Worm (Caenorhabditis elegans) whole organism, mixed stage, embryonic: Measurements from ENCODE around the gene emc-3.

ENCODE experiments used
- ceh-39 ChIP-seq: fragments of 150-350 bp; optimal IDR thresholded peaks from 2 replicates; lab custom pipeline; 2014; ENCODE audit warnings: missing biosample characterization, missing genetic modification characterization
- ces-1 ChIP-seq: fragments of 150-350 bp; optimal IDR thresholded peaks from 2 replicates; lab custom pipeline; 2014; ENCODE audit warnings: missing biosample characterization, missing genetic modification reagents, missing genetic modification characterization
- nhr-76 ChIP-seq: sonication (generic microtip); optimal IDR thresholded peaks from 2 replicates; lab custom pipeline; 2017; ENCODE audit warnings: missing biosample characterization, missing genetic modification characterization

- TF ChIP-seq ceh-39 (no peak), nhr-76 (tag; lab: Kevin White, UChicago) (no peak), ces-1 (GFP tag; lab: Kevin White, UChicago) (no peak)
These were observed 11.4 kb downstream of the emc-3 start, which contains the start of the genes rla-2, popl-7 and Y62E10A.24 for ce11 chrIV:13370235-13370739.
